Fruit fly (Drosophila melanogaster): ENCODE results near the gene CG13032.

The CG13032 gene

dm6 chr3L:16651127-16651526 lies 22.6 kb upstream of the CG13032 start:
- no peak for TF ChIP-seq cyc (GFP tag; optimal IDR thresholded peaks at IDR 0.05)
- TF ChIP-seq CG6808 (GFP tag; optimal IDR thresholded peaks at IDR 0.05): no peak
- peak; percentile 67 for TF ChIP-seq CG1621 (tag; optimal IDR thresholded peaks at IDR 0.05)
- TF ChIP-seq fd59A (GFP tag; optimal IDR thresholded peaks at IDR 0.05): no peak
- TF ChIP-seq esn (GFP tag; optimal IDR thresholded peaks at IDR 0.05): no peak
- TF ChIP-seq CG8632 (GFP tag; optimal IDR thresholded peaks at IDR 0.05): no peak
- TF ChIP-seq Hr39 (GFP tag; optimal IDR thresholded peaks at IDR 0.05): no peak
- no peak for TF ChIP-seq dac (GFP tag; optimal IDR thresholded peaks at IDR 0.05)
- no peak for TF ChIP-seq CG16779 (tag; optimal IDR thresholded peaks at IDR 0.05)
- peak in 1 of 2 experiments; percentile 38 for TF ChIP-seq ss (GFP tag; optimal IDR thresholded peaks at IDR 0.05)
- TF ChIP-seq CG6854 (GFP tag; optimal IDR thresholded peaks at IDR 0.05): no peak
- no peak for TF ChIP-seq Sox15 (GFP tag; optimal IDR thresholded peaks at IDR 0.05)

dm6 chr3L:16652531-16652930 lies 21.2 kb upstream of the CG13032 start:
- TF ChIP-seq fkh (GFP tag; optimal IDR thresholded peaks at IDR 0.05) (no peak), vri (GFP tag; optimal IDR thresholded peaks at IDR 0.05) (peak; percentile 31)

dm6 chr3L:16653679-16654078 lies 20.1 kb upstream of the CG13032 start:
- TF ChIP-seq CG6808 (GFP tag; optimal IDR thresholded peaks at IDR 0.05) (no peak), CG9139 (GFP tag; optimal IDR thresholded peaks at IDR 0.05) (no peak), vri (GFP tag; optimal IDR thresholded peaks at IDR 0.05) (no peak), fd59A (GFP tag; optimal IDR thresholded peaks at IDR 0.05) (no peak), CG10631 (GFP tag; optimal IDR thresholded peaks at IDR 0.05) (no peak), svp (GFP tag) (peak; percentile 60), salr (GFP tag; optimal IDR thresholded peaks at IDR 0.05) (no peak), lz (GFP tag; optimal IDR thresholded peaks at IDR 0.05) (no peak)

- TF ChIP-seq CG6276 (GFP tag; optimal IDR thresholded peaks at IDR 0.05) (peak; percentile 70), Smox (GFP tag; optimal IDR thresholded peaks at IDR 0.05) (peak; percentile 26), CG6163 (GFP tag; IDR thresholded peaks at IDR 0.05) (no peak), fd85E (GFP tag; optimal IDR thresholded peaks at IDR 0.05) (no peak), achi (GFP tag; optimal IDR thresholded peaks at IDR 0.05) (peak; percentile 40), dsx (GFP tag; optimal IDR thresholded peaks at IDR 0.05; ENCODE audit: poor library complexity, severe bottlenecking) (no peak), lz (GFP tag; optimal IDR thresholded peaks at IDR 0.05) (peak; percentile 29), esn (GFP tag; optimal IDR thresholded peaks at IDR 0.05) (peak; percentile 39), CG3032 (tag; optimal IDR thresholded peaks at IDR 0.05) (peak; percentile 4), pdm3 (GFP tag; optimal IDR thresholded peaks at IDR 0.05) (peak; percentile 41), cyc (GFP tag; optimal IDR thresholded peaks at IDR 0.05) (peak; percentile 6), Sox15 (GFP tag; optimal IDR thresholded peaks at IDR 0.05) (no peak), CG15336 (GFP tag; IDR thresholded peaks at IDR 0.05) (peak; percentile 62), Eip75B (GFP tag; optimal IDR thresholded peaks at IDR 0.05) (peak; percentile 23), CG31627 (GFP tag; optimal IDR thresholded peaks at IDR 0.05) (peak; percentile 12), CG32006 (GFP tag; optimal IDR thresholded peaks at IDR 0.05) (peak; percentile 74), acj6 (GFP tag; optimal IDR thresholded peaks at IDR 0.05) (peak; percentile 23), Eip78C (GFP tag) (peak; percentile 79), CG8119 (GFP tag; IDR thresholded peaks at IDR 0.05) (peak; percentile 61), svp (GFP tag) (peak; percentile 75), CG3919 (GFP tag; optimal IDR thresholded peaks at IDR 0.05) (peak; percentile 45), CG7368 (GFP tag; optimal IDR thresholded peaks at IDR 0.05) (no peak), Ets96B (tag; optimal IDR thresholded peaks at IDR 0.05) (peak; percentile 21), net (GFP tag; optimal IDR thresholded peaks at IDR 0.05) (peak; percentile 41), OdsH (GFP tag; optimal IDR thresholded peaks at IDR 0.05) (peak; percentile 39), vri (GFP tag; optimal IDR thresholded peaks at IDR 0.05) (peak; percentile 49), Hr39 (GFP tag; optimal IDR thresholded peaks at IDR 0.05) (peak; percentile 17), Sox14 (GFP tag; optimal IDR thresholded peaks at IDR 0.05) (peak; percentile 24), Lpt (GFP tag; optimal IDR thresholded peaks at IDR 0.05) (peak; percentile 27), spab (GFP tag; optimal IDR thresholded peaks at IDR 0.05) (peak; percentile 34), eg (GFP tag; IDR thresholded peaks at IDR 0.05) (0 out of 3 replicates have a peak, but pooled peaks have one; percentile 42), CG10631 (GFP tag; optimal IDR thresholded peaks at IDR 0.05) (peak; percentile 30), CG10669 (GFP tag; optimal IDR thresholded peaks at IDR 0.05) (peak; percentile 27), CG16779 (tag; optimal IDR thresholded peaks at IDR 0.05) (peak; percentile 12), Hr4 (GFP tag; optimal IDR thresholded peaks at IDR 0.05) (peak; percentile 55), salr (GFP tag; optimal IDR thresholded peaks at IDR 0.05) (peak in 1 of 2 experiments; percentile 36)
Observed at dm6 chr3L:16657014-16657413, 16.8 kb upstream of the CG13032 start.
